Fruit fly (Drosophila melanogaster) whole organism, embryonic: ENCODE measurements around the gene CG31633.

Experiments used
- Atf3 ChIP-seq: fragments of 200-800 bp; sonication (Bioruptor generic); optimal IDR thresholded peaks from 3 replicates; lab custom pipeline; 2016; ENCODE audit warnings: missing biosample characterization, missing genetic modification characterization
- Bteb2 ChIP-seq: fragments of 200-800 bp; sonication (Bioruptor generic); optimal IDR thresholded peaks from 2 replicates; lab custom pipeline; 2016; ENCODE audit warnings: missing biosample characterization, missing genetic modification characterization
- CG10543 ChIP-seq: fragments of 200-800 bp; sonication (Bioruptor generic); optimal IDR thresholded peaks from 3 replicates; lab custom pipeline; 2017; ENCODE audit warnings: missing biosample characterization, mild to moderate bottlenecking, missing genetic modification characterization, moderate library complexity
- CG11247 ChIP-seq: fragments of 200-800 bp; sonication (Bioruptor generic); IDR thresholded peaks from 2 replicates; pipeline ENCODE4 v1.3.6; 2022; ENCODE audit warnings: missing biosample characterization, missing genetic modification characterization
- CG12155 ChIP-seq: fragments of 200-800 bp; sonication (Bioruptor generic); optimal IDR thresholded peaks from 3 replicates; lab custom pipeline; 2016; ENCODE audit warnings: missing biosample characterization, missing genetic modification characterization
- CG14441 ChIP-seq: fragments of 200-800 bp; sonication (Bioruptor generic); IDR thresholded peaks from 2 replicates; pipeline ENCODE4 v1.3.6; 2022; ENCODE audit warnings: missing biosample characterization, missing genetic modification characterization
- CG14965 ChIP-seq: fragments of 200-800 bp; sonication (Bioruptor generic); optimal IDR thresholded peaks from 2 replicates; lab custom pipeline; 2016; ENCODE audit warnings: missing biosample characterization, missing genetic modification characterization, borderline replicate concordance
- CG16815 ChIP-seq: fragments of 200-800 bp; sonication (Bioruptor generic); optimal IDR thresholded peaks from 3 replicates; lab custom pipeline; 2017; ENCODE audit warnings: missing biosample characterization, mild to moderate bottlenecking, missing genetic modification characterization
- CG17568 ChIP-seq: fragments of 200-800 bp; sonication (Bioruptor generic); optimal IDR thresholded peaks from 2 replicates; lab custom pipeline; 2018; ENCODE audit warnings: missing biosample characterization, mild to moderate bottlenecking, missing genetic modification characterization, moderate library complexity
- CG18476 ChIP-seq: fragments of 200-800 bp; sonication (Bioruptor generic); optimal IDR thresholded peaks from 2 replicates; lab custom pipeline; 2016; ENCODE audit warnings: missing biosample characterization, mild to moderate bottlenecking, missing genetic modification characterization
- CG18619 ChIP-seq: fragments of 200-800 bp; sonication (Bioruptor generic); optimal IDR thresholded peaks from 3 replicates; lab custom pipeline; 2017; ENCODE audit warnings: missing biosample characterization, mild to moderate bottlenecking, missing genetic modification characterization
- CG2678 ChIP-seq: fragments of 200-800 bp; sonication (Bioruptor generic); optimal IDR thresholded peaks from 3 replicates; lab custom pipeline; 2019; ENCODE audit warnings: missing biosample characterization, mild to moderate bottlenecking, missing genetic modification characterization, moderate library complexity
- CG33557 ChIP-seq: fragments of 200-800 bp; sonication (Bioruptor generic); optimal IDR thresholded peaks from 2 replicates; lab custom pipeline; 2019; ENCODE audit warnings: missing biosample characterization, mild to moderate bottlenecking, missing genetic modification characterization, moderate library complexity
- CG34422 ChIP-seq: fragments of 200-800 bp; sonication (Bioruptor generic); IDR thresholded peaks from 3 replicates; pipeline ENCODE4 v1.3.6; 2022; ENCODE audit warnings: missing biosample characterization, missing genetic modification characterization
- CG6813 ChIP-seq: fragments of 200-800 bp; sonication (Bioruptor generic); optimal IDR thresholded peaks from 2 replicates; lab custom pipeline; 2017; ENCODE audit warnings: missing biosample characterization, missing genetic modification characterization, mild to moderate bottlenecking, moderate library complexity, missing genetic modification reagents
- CG7786 ChIP-seq: fragments of 200-800 bp; sonication (Bioruptor generic); optimal IDR thresholded peaks from 2 replicates; lab custom pipeline; 2016; ENCODE audit warnings: missing biosample characterization, missing genetic modification characterization
- CG7839 ChIP-seq: fragments of 200-800 bp; sonication (Bioruptor generic); optimal IDR thresholded peaks from 3 replicates; lab custom pipeline; 2018; ENCODE audit warnings: missing biosample characterization, mild to moderate bottlenecking, missing genetic modification characterization, moderate library complexity
- CG7987 ChIP-seq: fragments of 200-800 bp; sonication (Bioruptor generic); optimal IDR thresholded peaks from 2 replicates; lab custom pipeline; 2018; ENCODE audit warnings: missing biosample characterization, mild to moderate bottlenecking, missing genetic modification characterization, moderate library complexity
- CG9932 ChIP-seq: fragments of 200-800 bp; sonication (Bioruptor generic); IDR thresholded peaks from 2 replicates; pipeline ENCODE4 v1.3.6; 2022; ENCODE audit warnings: missing biosample characterization, missing genetic modification characterization
- CoRest ChIP-seq: fragments of 200-800 bp; sonication (Bioruptor generic); optimal IDR thresholded peaks from 3 replicates; lab custom pipeline; 2018; ENCODE audit warnings: missing biosample characterization, mild to moderate bottlenecking, missing genetic modification characterization, moderate library complexity
- Dip2 ChIP-seq: fragments of 200-800 bp; sonication (Bioruptor generic); IDR thresholded peaks from 2 replicates; pipeline ENCODE4 v1.3.6; 2022; ENCODE audit warnings: missing biosample characterization, missing genetic modification characterization
- Hmr ChIP-seq: fragments of 200-800 bp; sonication (Bioruptor generic); optimal IDR thresholded peaks from 3 replicates; lab custom pipeline; 2017; ENCODE audit warnings: mild to moderate bottlenecking, missing biosample characterization, missing genetic modification reagents, missing genetic modification characterization
- Hr39 ChIP-seq: fragments of >200 bp; optimal IDR thresholded peaks from 2 replicates; lab custom pipeline; 2017
- Hsf ChIP-seq: fragments of 200-800 bp; sonication (Bioruptor generic); optimal IDR thresholded peaks from 3 replicates; lab custom pipeline; 2016; ENCODE audit warnings: missing biosample characterization, missing genetic modification characterization
- MBD-R2 ChIP-seq: fragments of 200-800 bp; sonication (Bioruptor generic); IDR thresholded peaks from 2 replicates; pipeline ENCODE4 v1.3.6; 2022; ENCODE audit warnings: missing biosample characterization, missing genetic modification characterization
- MTF-1 ChIP-seq: fragments of 200-800 bp; sonication (Bioruptor generic); optimal IDR thresholded peaks from 2 replicates; lab custom pipeline; 2018; ENCODE audit warnings: missing biosample characterization, mild to moderate bottlenecking, missing genetic modification characterization, borderline replicate concordance
- Mes4 ChIP-seq: fragments of 200-800 bp; sonication (Bioruptor generic); optimal IDR thresholded peaks from 2 replicates; lab custom pipeline; 2016; ENCODE audit warnings: missing biosample characterization, missing genetic modification characterization
- Mrtf ChIP-seq: fragments of 200-800 bp; sonication (Bioruptor generic); IDR thresholded peaks from 3 replicates; pipeline ENCODE4 v1.3.6; 2022; ENCODE audit warnings: missing biosample characterization, missing genetic modification characterization
- NfI ChIP-seq: fragments of 200-800 bp; sonication (Bioruptor generic); optimal IDR thresholded peaks from 3 replicates; lab custom pipeline; 2018; ENCODE audit warnings: missing biosample characterization, mild to moderate bottlenecking, missing genetic modification characterization, moderate library complexity
- Xbp1 ChIP-seq: fragments of 200-800 bp; sonication (Bioruptor generic); optimal IDR thresholded peaks from 3 replicates; lab custom pipeline; 2016; ENCODE audit warnings: missing biosample characterization, mild to moderate bottlenecking, missing genetic modification characterization
- ab ChIP-seq: fragments of 200-800 bp; sonication (Bioruptor generic); optimal IDR thresholded peaks from 2 replicates; lab custom pipeline; 2016; ENCODE audit warnings: missing biosample characterization, missing genetic modification characterization
- abd-A ChIP-seq: fragments of 200-800 bp; sonication (Bioruptor generic); optimal IDR thresholded peaks from 3 replicates; lab custom pipeline; 2019; ENCODE audit warnings: missing biosample characterization, mild to moderate bottlenecking, missing genetic modification characterization, moderate library complexity
- al ChIP-seq: fragments of 200-800 bp; sonication (Bioruptor generic); IDR thresholded peaks from 2 replicates; pipeline ENCODE4 v1.3.6; 2022; ENCODE audit warnings: missing biosample characterization, missing genetic modification characterization
- corto ChIP-seq: fragments of 200-800 bp; sonication (Bioruptor generic); optimal IDR thresholded peaks from 2 replicates; lab custom pipeline; 2016; ENCODE audit warnings: missing biosample characterization, mild to moderate bottlenecking, missing genetic modification characterization, moderate library complexity
- dm ChIP-seq: fragments of 200-800 bp; sonication (Bioruptor generic); optimal IDR thresholded peaks from 3 replicates; lab custom pipeline; 2016; ENCODE audit warnings: missing biosample characterization, missing genetic modification characterization
- fd96Cb ChIP-seq: fragments of 200-800 bp; sonication (Bioruptor generic); optimal IDR thresholded peaks from 2 replicates; lab custom pipeline; 2018; ENCODE audit warnings: missing biosample characterization, mild to moderate bottlenecking, missing genetic modification characterization, moderate library complexity
- gem ChIP-seq: fragments of 200-800 bp; sonication (Bioruptor generic); optimal IDR thresholded peaks from 2 replicates; lab custom pipeline; 2019; ENCODE audit warnings: missing biosample characterization, mild to moderate bottlenecking, missing genetic modification characterization, moderate library complexity
- lola ChIP-seq, 3 experiments: fragments of >200 bp in 2 of 3; fragments of 200-800 bp in 1 of 3; sonication (Bioruptor generic) in 1 of 3; optimal IDR thresholded peaks; 2 replicates each; lab custom pipeline; 2017 to 2019; ENCODE audit warnings: missing biosample characterization in 3 of 3, missing genetic modification characterization in 3 of 3, mild to moderate bottlenecking in 1 of 3, moderate library complexity in 1 of 3
- maf-S ChIP-seq: fragments of 200-800 bp; sonication (Bioruptor generic); optimal IDR thresholded peaks from 2 replicates; lab custom pipeline; 2016; ENCODE audit warnings: missing biosample characterization, missing genetic modification characterization
- odd ChIP-seq: fragments of 200-800 bp; sonication (Bioruptor generic); optimal IDR thresholded peaks from 2 replicates; lab custom pipeline; 2017; ENCODE audit warnings: missing biosample characterization, mild to moderate bottlenecking, missing genetic modification characterization
- otp ChIP-seq: fragments of 200-800 bp; sonication (Bioruptor generic); IDR thresholded peaks from 3 replicates; pipeline ENCODE4, ENCODE4 v1.3.6; 2022; ENCODE audit warnings: missing biosample characterization, missing genetic modification characterization
- pb ChIP-seq: fragments of 200-800 bp; sonication (Bioruptor generic); optimal IDR thresholded peaks from 3 replicates; lab custom pipeline; 2016; ENCODE audit warnings: missing biosample characterization, missing genetic modification characterization
- pnt ChIP-seq: fragments of 200-800 bp; sonication (Bioruptor generic); optimal IDR thresholded peaks from 3 replicates; lab custom pipeline; 2016; ENCODE audit warnings: missing biosample characterization, missing genetic modification characterization
- repo ChIP-seq: fragments of 200-800 bp; sonication (Bioruptor generic); optimal IDR thresholded peaks from 2 replicates; lab custom pipeline; 2016; ENCODE audit warnings: missing biosample characterization, missing genetic modification characterization
- shn ChIP-seq: fragments of 200-800 bp; sonication (Bioruptor generic); optimal IDR thresholded peaks from 3 replicates; lab custom pipeline; 2016; ENCODE audit warnings: missing biosample characterization, missing genetic modification characterization
- sr ChIP-seq: fragments of 200-800 bp; sonication (Bioruptor generic); IDR thresholded peaks from 3 replicates; pipeline ENCODE4 v1.3.6; 2022; ENCODE audit warnings: missing biosample characterization, missing genetic modification characterization
- tll ChIP-seq, 2 experiments: fragments of 200-800 bp in 1 of 2; fragments of >200 bp in 1 of 2; sonication (Bioruptor generic) in 1 of 2; optimal IDR thresholded peaks; 2 replicates each; lab custom pipeline; 2017 to 2019; ENCODE audit warnings: missing biosample characterization in 2 of 2, missing genetic modification characterization in 2 of 2, mild to moderate bottlenecking in 1 of 2, moderate library complexity in 1 of 2

The CG31633 gene

dm6 chr2L:6701409-6702199, 45.5 kb upstream of the CG31633 start (continued):
- TF ChIP-seq CG18476 (GFP tag; lab: Kevin White, UChicago): no peak

dm6 chr2L:6700742-6701141, 44.6 kb upstream of the CG31633 start:
- TF ChIP-seq CG16815 (GFP tag; lab: Kevin White, UChicago) (no peak), maf-S (GFP tag; lab: Kevin White, UChicago) (no peak), CG18619 (GFP tag; lab: Kevin White, UChicago) (peak; percentile 19), NfI (GFP tag; lab: Kevin White, UChicago) (no peak), CG7786 (GFP tag; lab: Kevin White, UChicago) (no peak), MTF-1 (GFP tag; lab: Kevin White, UChicago) (peak; percentile 36), odd (GFP tag; lab: Kevin White, UChicago) (peak; percentile 46), Xbp1 (GFP tag; lab: Kevin White, UChicago) (no peak), al (GFP tag; lab: Robert Waterston, UW) (no peak), Hr39 (lab: Kevin White, UChicago) (no peak), otp (GFP tag; lab: Robert Waterston, UW) (peak; percentile 51; the same call in 1 of the 3 replicates), Hmr (GFP tag; lab: Kevin White, UChicago) (peak; percentile 37), Mrtf (no peak), fd96Cb (tag; lab: Kevin White, UChicago) (peak; percentile 6), CG11247 (GFP tag; lab: Robert Waterston, UW) (no peak), Dip2 (no peak), shn (GFP tag; lab: Kevin White, UChicago) (no peak), Hsf (peak; percentile 23), pb (GFP tag; lab: Kevin White, UChicago) (no peak), pnt (peak; percentile 6), MBD-R2 (GFP tag; lab: Robert Waterston, UW) (no peak), Mes4 (GFP tag; lab: Kevin White, UChicago) (peak; percentile 4), CG14441 (no peak), CG33557 (GFP tag; lab: Kevin White, UChicago) (peak; percentile 54), ab (GFP tag; lab: Kevin White, UChicago) (no peak), gem (tag; lab: Kevin White, UChicago) (peak; percentile 55), CG17568 (GFP tag; lab: Kevin White, UChicago) (peak; percentile 67), Atf3 (GFP tag; lab: Kevin White, UChicago) (peak; percentile 34), CG7839 (tag; lab: Kevin White, UChicago) (peak; percentile 11), CG34422 (no peak), sr (GFP tag; lab: Robert Waterston, UW) (no peak), CG10543 (GFP tag; lab: Kevin White, UChicago) (no peak), CG14965 (GFP tag; lab: Kevin White, UChicago) (peak; percentile 38), CG7987 (GFP tag; lab: Kevin White, UChicago) (no peak), tll (GFP tag; optimal IDR thresholded peaks at IDR 0.05; lab: Kevin White, UChicago) (peak in 1 of 2 experiments; percentile 99), CG6813 (GFP tag; lab: Kevin White, UChicago) (peak; percentile 82), dm (GFP tag; lab: Kevin White, UChicago) (no peak), abd-A (no peak), lola (GFP tag; optimal IDR thresholded peaks at IDR 0.05; lab: Kevin White, UChicago) (peak in 1 of 3 experiments; percentile 70), CG12155 (GFP tag; lab: Kevin White, UChicago) (no peak), CG9932 (GFP tag; lab: Robert Waterston, UW) (no peak), repo (GFP tag; lab: Kevin White, UChicago) (no peak), CoRest (peak; percentile 11), corto (no peak), Bteb2 (GFP tag; lab: Kevin White, UChicago) (no peak), CG2678 (tag; lab: Kevin White, UChicago) (peak; percentile 33)
